Worm (Caenorhabditis elegans): ENCODE results near the gene F52E1.5.
A peak's percentile ranks its signal among the peaks of the same experiment; 100 is the strongest.

Gene F52E1.5

ce11 chrV:8359113-8359564 is 20.2 kb upstream of the F52E1.5 start, which contains the start of gene mpdu-1:
Gene mpdu-1 (minus strand): TSS chrV:8359163.
- TF ChIP-seq R02D3.7 (tag; optimal IDR thresholded peaks at IDR 0.05) (peak; percentile 3), nhr-76 (tag; optimal IDR thresholded peaks at IDR 0.05) (no peak), pqm-1 (tag; optimal IDR thresholded peaks at IDR 0.05) (peak; percentile 78), nhr-28 (tag; optimal IDR thresholded peaks at IDR 0.05) (no peak), snpc-4 (tag; optimal IDR thresholded peaks at IDR 0.05) (peak; percentile 91), lin-15B (tag; optimal IDR thresholded peaks at IDR 0.05) (peak; percentile 59), nhr-77 (tag; optimal IDR thresholded peaks at IDR 0.05) (no peak), egl-5 (tag; optimal IDR thresholded peaks at IDR 0.05) (no peak), ceh-28 (tag; optimal IDR thresholded peaks at IDR 0.05) (no peak), jun-1 (tag; optimal IDR thresholded peaks at IDR 0.05) (peak; percentile 51), mdl-1 (tag; optimal IDR thresholded peaks at IDR 0.05) (no peak), ZK546.5 (tag; optimal IDR thresholded peaks at IDR 0.05) (no peak), nhr-11 (tag; optimal IDR thresholded peaks at IDR 0.05) (no peak), hmg-11 (tag; optimal IDR thresholded peaks at IDR 0.05) (peak; percentile 24), nhr-25 (tag; optimal IDR thresholded peaks at IDR 0.05) (peak; percentile 9), skn-1 (tag; optimal IDR thresholded peaks at IDR 0.05) (no peak), nfya-1 (tag; optimal IDR thresholded peaks at IDR 0.05; ENCODE audit: insufficient read depth) (peak; percentile 63), elt-2 (tag; optimal IDR thresholded peaks at IDR 0.05) (peak; percentile 82)

- TF ChIP-seq pha-4 (tag; optimal IDR thresholded peaks at IDR 0.05) (no peak), elt-2 (tag; optimal IDR thresholded peaks at IDR 0.05) (no peak), elt-3 (tag; optimal IDR thresholded peaks at IDR 0.05) (no peak), nhr-11 (tag; optimal IDR thresholded peaks at IDR 0.05) (no peak), tbx-2 (tag; optimal IDR thresholded peaks at IDR 0.05) (no peak), egl-27 (tag; optimal IDR thresholded peaks at IDR 0.05) (no peak), eor-1 (tag; optimal IDR thresholded peaks at IDR 0.05) (no peak), nhr-43 (tag; optimal IDR thresholded peaks at IDR 0.05; ENCODE audit: poor library complexity, severe bottlenecking) (no peak), ZK546.5 (tag; optimal IDR thresholded peaks at IDR 0.05) (no peak), ztf-11 (tag; optimal IDR thresholded peaks at IDR 0.05) (no peak), ceh-16 (tag; optimal IDR thresholded peaks at IDR 0.05) (no peak), daf-12 (tag; optimal IDR thresholded peaks at IDR 0.05) (no peak), fkh-2 (tag; optimal IDR thresholded peaks at IDR 0.05) (no peak), lin-39 (tag; optimal IDR thresholded peaks at IDR 0.05) (no peak), mdl-1 (tag; optimal IDR thresholded peaks at IDR 0.05) (no peak), aly-2 (tag; optimal IDR thresholded peaks at IDR 0.05) (no peak)
Measured at ce11 chrV:8359792-8360191, 19.5 kb upstream of the F52E1.5 start, which contains the start of gene F38E1.6. Gene F38E1.6 (plus strand): TSS chrV:8360092.

ce11 chrV:8370705-8371104 is 8.6 kb upstream of the F52E1.5 start, which contains the start of gene gpa-2:
Gene gpa-2 (plus strand): TSS chrV:8371005.
- TF ChIP-seq sea-2 (GFP tag; optimal IDR thresholded peaks at IDR 0.05) = no peak
- no peak for TF ChIP-seq unc-39 (tag; optimal IDR thresholded peaks at IDR 0.05)
- TF ChIP-seq snpc-4 (tag; optimal IDR thresholded peaks at IDR 0.05) = no peak
- TF ChIP-seq zag-1 (tag; optimal IDR thresholded peaks at IDR 0.05) = no peak
- TF ChIP-seq jun-1 (tag; optimal IDR thresholded peaks at IDR 0.05) = no peak
- TF ChIP-seq nhr-43 (tag; optimal IDR thresholded peaks at IDR 0.05; ENCODE audit: poor library complexity, severe bottlenecking) = no peak

- TF ChIP-seq ZK546.5 (tag; optimal IDR thresholded peaks at IDR 0.05) (no peak), ceh-16 (tag; optimal IDR thresholded peaks at IDR 0.05) (no peak), nhr-43 (tag; optimal IDR thresholded peaks at IDR 0.05; ENCODE audit: poor library complexity, severe bottlenecking) (no peak), skn-1 (tag; optimal IDR thresholded peaks at IDR 0.05) (no peak), R02D3.7 (tag; optimal IDR thresholded peaks at IDR 0.05) (no peak), daf-12 (tag; optimal IDR thresholded peaks at IDR 0.05) (no peak), nfya-1 (tag; optimal IDR thresholded peaks at IDR 0.05; ENCODE audit: insufficient read depth) (no peak), lin-15B (tag; optimal IDR thresholded peaks at IDR 0.05) (no peak), egl-5 (tag; optimal IDR thresholded peaks at IDR 0.05) (no peak), tbx-2 (tag; optimal IDR thresholded peaks at IDR 0.05) (no peak), aly-2 (tag; optimal IDR thresholded peaks at IDR 0.05) (no peak), nhr-237 (tag; optimal IDR thresholded peaks at IDR 0.05) (no peak), fkh-2 (tag; optimal IDR thresholded peaks at IDR 0.05) (no peak), nhr-11 (tag; optimal IDR thresholded peaks at IDR 0.05) (no peak), mdl-1 (tag; optimal IDR thresholded peaks at IDR 0.05) (no peak), snpc-4 (tag; optimal IDR thresholded peaks at IDR 0.05) (no peak), pha-4 (tag; optimal IDR thresholded peaks at IDR 0.05) (no peak), nhr-28 (tag; optimal IDR thresholded peaks at IDR 0.05) (no peak)
Measured at ce11 chrV:8375419-8375818, 3.9 kb upstream of the F52E1.5 start, which contains the start of gene F38E1.10. Gene F38E1.10 (minus strand): TSS chrV:8375519.

Data from whole organism, L3 larva.